Worm (Caenorhabditis elegans): ENCODE results near the gene R53.8.

DNA sequence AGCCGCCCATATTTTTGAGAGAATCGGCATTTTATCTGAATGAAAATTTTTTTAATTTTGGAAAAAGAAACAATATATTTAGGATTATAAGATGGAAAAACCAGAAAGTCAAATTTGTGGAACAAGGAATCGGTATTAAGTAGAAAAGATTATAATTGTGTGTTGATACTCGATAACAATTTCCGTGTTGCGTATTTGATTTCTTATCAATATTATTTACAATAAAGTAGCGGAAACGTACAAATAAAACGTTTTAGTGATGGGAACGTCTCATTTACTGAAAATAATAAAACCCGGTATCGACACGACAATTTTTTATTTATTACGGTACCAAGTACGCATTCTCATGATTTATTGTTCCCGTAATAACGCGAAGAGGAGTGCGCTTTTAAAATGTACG lies 39.6 kb upstream of the R53.8 start, which contains the start of gene C05C10.3:
- TF ChIP-seq ama-1 (optimal IDR thresholded peaks at IDR 0.05) (no peak), B0310.2 (tag; optimal IDR thresholded peaks at IDR 0.05) (no peak), ceh-13 (GFP tag; optimal IDR thresholded peaks at IDR 0.05) (no peak)
